Fruit fly (Drosophila melanogaster) whole organism, prepupa: Measurements from ENCODE around the gene HERC2.

Experiments
- Blimp-1 ChIP-seq: fragments of 200-800 bp; sonication (Bioruptor generic); optimal IDR thresholded peaks from 3 replicates; lab custom pipeline; 2017; ENCODE audit warnings: missing biosample characterization, missing genetic modification characterization, mild to moderate bottlenecking, moderate library complexity, missing genetic modification reagents
- CG11902 ChIP-seq: fragments of 200-800 bp; sonication (Bioruptor generic); optimal IDR thresholded peaks from 3 replicates; lab custom pipeline; 2016; ENCODE audit warnings: missing biosample characterization, missing genetic modification characterization
- CG15336 ChIP-seq: fragments of 200-800 bp; sonication (Bioruptor generic); IDR thresholded peaks from 2 replicates; pipeline ENCODE4 v1.3.6; 2022; ENCODE audit warnings: missing biosample characterization, missing genetic modification characterization
- CG1621 ChIP-seq: fragments of 200-800 bp; sonication (Bioruptor generic); optimal IDR thresholded peaks from 3 replicates; lab custom pipeline; 2018; ENCODE audit warnings: missing biosample characterization, mild to moderate bottlenecking, missing genetic modification characterization
- CG16779 ChIP-seq: fragments of 200-800 bp; sonication (Bioruptor generic); optimal IDR thresholded peaks from 3 replicates; lab custom pipeline; 2017; ENCODE audit warnings: missing biosample characterization, mild to moderate bottlenecking, missing genetic modification characterization
- CG31627 ChIP-seq: fragments of 200-800 bp; sonication (Bioruptor generic); optimal IDR thresholded peaks from 3 replicates; lab custom pipeline; 2016; ENCODE audit warnings: missing biosample characterization, missing genetic modification characterization
- CG32006 ChIP-seq: fragments of 200-800 bp; sonication (Bioruptor generic); optimal IDR thresholded peaks from 3 replicates; lab custom pipeline; 2017; ENCODE audit warnings: missing biosample characterization, mild to moderate bottlenecking, missing genetic modification characterization
- CG34406 ChIP-seq: fragments of 200-800 bp; sonication (Bioruptor generic); optimal IDR thresholded peaks from 3 replicates; lab custom pipeline; 2016; ENCODE audit warnings: missing biosample characterization, missing genetic modification characterization
- CG3919 ChIP-seq: fragments of 200-800 bp; sonication (Bioruptor generic); optimal IDR thresholded peaks from 3 replicates; lab custom pipeline; 2016; ENCODE audit warnings: missing biosample characterization, missing genetic modification characterization
- CG4318 ChIP-seq: fragments of 200-800 bp; sonication (Bioruptor generic); optimal IDR thresholded peaks from 3 replicates; lab custom pipeline; 2017; ENCODE audit warnings: missing biosample characterization, mild to moderate bottlenecking, missing genetic modification characterization
- CG6163 ChIP-seq: fragments of 200-800 bp; sonication (Bioruptor generic); IDR thresholded peaks from 3 replicates; pipeline ENCODE4 v1.3.6; 2022; ENCODE audit warnings: missing biosample characterization, missing genetic modification characterization
- CG6276 ChIP-seq: fragments of 200-800 bp; sonication (Bioruptor generic); optimal IDR thresholded peaks from 2 replicates; lab custom pipeline; 2017; ENCODE audit warnings: missing biosample characterization, mild to moderate bottlenecking, missing genetic modification characterization
- CG6792 ChIP-seq: fragments of 200-800 bp; sonication (Bioruptor generic); optimal IDR thresholded peaks from 3 replicates; lab custom pipeline; 2016; ENCODE audit warnings: missing biosample characterization, missing genetic modification characterization
- CG6808 ChIP-seq: fragments of 200-800 bp; sonication (Bioruptor generic); optimal IDR thresholded peaks from 3 replicates; lab custom pipeline; 2017; ENCODE audit warnings: missing biosample characterization, missing genetic modification characterization, mild to moderate bottlenecking, moderate library complexity, missing genetic modification reagents
- CG6854 ChIP-seq: fragments of 200-800 bp; sonication (Bioruptor generic); optimal IDR thresholded peaks from 2 replicates; lab custom pipeline; 2017; ENCODE audit warnings: missing biosample characterization, mild to moderate bottlenecking, missing genetic modification characterization
- CG8319 ChIP-seq: fragments of 200-800 bp; sonication (Bioruptor generic); optimal IDR thresholded peaks from 3 replicates; lab custom pipeline; 2016; ENCODE audit warnings: missing biosample characterization, missing genetic modification characterization
- Eip78C ChIP-seq: fragments of 200-800 bp; sonication (Bioruptor generic); peaks from one replicate; lab custom pipeline; 2016; ENCODE audit warnings: missing biosample characterization, missing genetic modification characterization
- Eip93F ChIP-seq: fragments of 200-800 bp; sonication (Bioruptor generic); optimal IDR thresholded peaks from 2 replicates; lab custom pipeline; 2016; ENCODE audit warnings: missing biosample characterization, mild to moderate bottlenecking, missing genetic modification characterization
- Gug ChIP-seq: fragments of 200-800 bp; sonication (Bioruptor generic); IDR thresholded peaks from 2 replicates; pipeline ENCODE4 v1.3.6; 2022; ENCODE audit warnings: missing biosample characterization, missing genetic modification characterization
- Hr39 ChIP-seq: fragments of 200-800 bp; sonication (Bioruptor generic); optimal IDR thresholded peaks from 2 replicates; lab custom pipeline; 2016; ENCODE audit warnings: missing biosample characterization, missing genetic modification characterization
- Hr4 ChIP-seq: fragments of 200-800 bp; sonication (Bioruptor generic); optimal IDR thresholded peaks from 3 replicates; lab custom pipeline; 2016; ENCODE audit warnings: missing biosample characterization, missing genetic modification characterization
- Lpt ChIP-seq: fragments of 200-800 bp; sonication (Bioruptor generic); optimal IDR thresholded peaks from 3 replicates; lab custom pipeline; 2016; ENCODE audit warnings: missing biosample characterization, missing genetic modification characterization
- Met ChIP-seq: fragments of 200-800 bp; sonication (Bioruptor generic); optimal IDR thresholded peaks from 3 replicates; lab custom pipeline; 2016; ENCODE audit warnings: missing biosample characterization, missing genetic modification characterization
- OdsH ChIP-seq: fragments of 200-800 bp; sonication (Bioruptor generic); optimal IDR thresholded peaks from 3 replicates; lab custom pipeline; 2016; ENCODE audit warnings: missing biosample characterization, missing genetic modification characterization
- Smox ChIP-seq: fragments of 200-800 bp; sonication (Bioruptor generic); optimal IDR thresholded peaks from 3 replicates; lab custom pipeline; 2016; ENCODE audit warnings: missing biosample characterization, missing genetic modification characterization
- Sox14 ChIP-seq: fragments of 200-800 bp; sonication (Bioruptor generic); optimal IDR thresholded peaks from 3 replicates; lab custom pipeline; 2016; ENCODE audit warnings: missing biosample characterization, missing genetic modification characterization
- Sox15 ChIP-seq: fragments of 200-800 bp; sonication (Bioruptor generic); optimal IDR thresholded peaks from 3 replicates; lab custom pipeline; 2016; ENCODE audit warnings: missing biosample characterization, missing genetic modification characterization
- achi ChIP-seq: fragments of 200-800 bp; sonication (Bioruptor generic); optimal IDR thresholded peaks from 3 replicates; lab custom pipeline; 2016; ENCODE audit warnings: missing biosample characterization, missing genetic modification characterization
- cyc ChIP-seq: fragments of 200-800 bp; sonication (Bioruptor generic); optimal IDR thresholded peaks from 3 replicates; lab custom pipeline; 2016; ENCODE audit warnings: missing biosample characterization, missing genetic modification characterization
- dac ChIP-seq: fragments of 200-800 bp; sonication (Bioruptor generic); optimal IDR thresholded peaks from 2 replicates; lab custom pipeline; 2017; ENCODE audit warnings: missing biosample characterization, mild to moderate bottlenecking, missing genetic modification characterization
- dsx ChIP-seq: fragments of 200-800 bp; optimal IDR thresholded peaks from 3 replicates; lab custom pipeline; 2019; ENCODE audit warnings: missing biosample characterization, mild to moderate bottlenecking, missing genetic modification characterization, moderate library complexity; ENCODE audit not compliant: poor library complexity, severe bottlenecking
- eg ChIP-seq: fragments of 200-800 bp; sonication (Bioruptor generic); IDR thresholded peaks from 3 replicates; pipeline ENCODE4 v1.3.6; 2022; ENCODE audit warnings: missing biosample characterization, missing genetic modification characterization
- esn ChIP-seq: fragments of 200-800 bp; sonication (Bioruptor generic); optimal IDR thresholded peaks from 2 replicates; lab custom pipeline; 2016; ENCODE audit warnings: missing biosample characterization, mild to moderate bottlenecking, missing genetic modification characterization, moderate library complexity
- fd59A ChIP-seq: fragments of 200-800 bp; sonication (Bioruptor generic); optimal IDR thresholded peaks from 2 replicates; lab custom pipeline; 2017; ENCODE audit warnings: missing biosample characterization, mild to moderate bottlenecking, missing genetic modification characterization, missing genetic modification reagents
- lz ChIP-seq: fragments of 200-800 bp; sonication (Bioruptor generic); optimal IDR thresholded peaks from 3 replicates; lab custom pipeline; 2016; ENCODE audit warnings: missing biosample characterization, missing genetic modification characterization
- net ChIP-seq: fragments of 200-800 bp; sonication (Bioruptor generic); optimal IDR thresholded peaks from 3 replicates; lab custom pipeline; 2016; ENCODE audit warnings: missing biosample characterization, missing genetic modification characterization
- pdm3 ChIP-seq: fragments of 200-800 bp; sonication (Bioruptor generic); optimal IDR thresholded peaks from 3 replicates; lab custom pipeline; 2016; ENCODE audit warnings: missing biosample characterization, missing genetic modification characterization
- salr ChIP-seq, 2 experiments: fragments of 200-800 bp; sonication (Bioruptor generic); optimal IDR thresholded peaks; 3 replicates each; lab custom pipeline; 2016 to 2018; ENCODE audit warnings: missing biosample characterization in 2 of 2, missing genetic modification characterization in 2 of 2, mild to moderate bottlenecking in 1 of 2
- ss ChIP-seq, 2 experiments: fragments of 200-800 bp; sonication (Bioruptor generic); optimal IDR thresholded peaks; 2 replicates in 1 of 2; 3 replicates in 1 of 2; lab custom pipeline; 2017 to 2018; ENCODE audit warnings: mild to moderate bottlenecking in 2 of 2, missing biosample characterization in 2 of 2, missing genetic modification characterization in 2 of 2, moderate library complexity in 1 of 2
- svp ChIP-seq: fragments of 200-800 bp; sonication (Bioruptor generic); peaks from one replicate; lab custom pipeline; 2016; ENCODE audit warnings: missing biosample characterization, missing genetic modification characterization
- topi ChIP-seq: fragments of 200-800 bp; sonication (Bioruptor generic); optimal IDR thresholded peaks from 3 replicates; lab custom pipeline; 2016; ENCODE audit warnings: missing biosample characterization, missing genetic modification characterization

Gene HERC2

dm6 chrX:20429482-20430204 is 35.4 kb downstream of the HERC2 start, which contains the start of the genes CG11710 and mal (continued):
- TF ChIP-seq salr (GFP tag; optimal IDR thresholded peaks at IDR 0.05; lab: Kevin White, UChicago) (no peak), CG6163 (GFP tag; lab: Robert Waterston, UW) (peak; percentile 61; the same call in 1 of the 3 replicates), CG6854 (GFP tag; lab: Kevin White, UChicago) (peak; percentile 76), CG8319 (GFP tag; lab: Kevin White, UChicago) (peak; percentile 72), CG3919 (GFP tag; lab: Kevin White, UChicago) (peak; percentile 84), Smox (GFP tag; lab: Kevin White, UChicago) (peak; percentile 83), CG4318 (no peak), esn (GFP tag; lab: Kevin White, UChicago) (peak; percentile 89), Sox15 (GFP tag; lab: Kevin White, UChicago) (peak; percentile 74), CG1621 (peak; percentile 72), CG34406 (peak; percentile 73), Eip93F (GFP tag; lab: Kevin White, UChicago) (no peak), Lpt (GFP tag; lab: Kevin White, UChicago) (peak; percentile 65), Eip78C (peak; percentile 95)

dm6 chrX:20433345-20434332 is 39.4 kb downstream of the HERC2 start, which contains the start of gene CG1695:
Gene CG1695, plus strand, starts transcription at chrX:20433950.
- TF ChIP-seq CG6792 (GFP tag; lab: Kevin White, UChicago): peak; percentile 32
- TF ChIP-seq CG6808 (GFP tag; lab: Kevin White, UChicago): no peak
- peak; percentile 21 for TF ChIP-seq CG31627 (GFP tag; lab: Kevin White, UChicago)
- TF ChIP-seq esn (GFP tag; lab: Kevin White, UChicago): peak; percentile 18
- TF ChIP-seq Hr4: peak; percentile 8
- TF ChIP-seq Gug (GFP tag; lab: Robert Waterston, UW): no peak
- peak; percentile 20 for TF ChIP-seq Hr39
- TF ChIP-seq OdsH: peak; percentile 23
- TF ChIP-seq pdm3: peak; percentile 21
- TF ChIP-seq Met: peak; percentile 23
- no peak for TF ChIP-seq Sox14 (GFP tag; lab: Kevin White, UChicago)
- TF ChIP-seq svp (GFP tag; lab: Kevin White, UChicago): peak; percentile 69
- TF ChIP-seq achi (GFP tag; lab: Kevin White, UChicago): peak; percentile 4
- no peak for TF ChIP-seq net
- TF ChIP-seq topi: peak; percentile 16
- 0 out of 2 replicates have a peak, but pooled peaks have one; percentile 7 for TF ChIP-seq CG15336 (GFP tag; lab: Robert Waterston, UW)
- TF ChIP-seq fd59A: no peak
- TF ChIP-seq CG32006 (GFP tag; lab: Kevin White, UChicago): peak; percentile 43
- peak; percentile 69 for TF ChIP-seq Eip78C
- TF ChIP-seq lz (GFP tag; lab: Kevin White, UChicago): peak; percentile 5
- TF ChIP-seq Smox (GFP tag; lab: Kevin White, UChicago): no peak
- peak; percentile 37 for TF ChIP-seq cyc (GFP tag; lab: Kevin White, UChicago)
- TF ChIP-seq, all 60 proteins: peak for 16

- TF ChIP-seq CG11902 (no peak), Eip78C (peak; percentile 59)
These were observed 40.3 kb downstream of the HERC2 start for dm6 chrX:20434534-20434933.

dm6 chrX:20436866-20437265 is 42.7 kb downstream of the HERC2 start:
- TF ChIP-seq CG32006 (GFP tag; lab: Kevin White, UChicago): no peak
- TF ChIP-seq CG16779 (tag; lab: Kevin White, UChicago): no peak
- no peak for TF ChIP-seq eg (GFP tag; lab: Robert Waterston, UW)
- TF ChIP-seq CG3919 (GFP tag; lab: Kevin White, UChicago): no peak
- TF ChIP-seq CG34406: no peak
- TF ChIP-seq dac (GFP tag; lab: Kevin White, UChicago): no peak
- TF ChIP-seq cyc (GFP tag; lab: Kevin White, UChicago): no peak
- no peak for TF ChIP-seq Eip93F (GFP tag; lab: Kevin White, UChicago)
- no peak for TF ChIP-seq net
- TF ChIP-seq dsx (GFP tag; lab: Kevin White, UChicago): no peak
- no peak for TF ChIP-seq ss (GFP tag; optimal IDR thresholded peaks at IDR 0.05; lab: Kevin White, UChicago)
- no peak for TF ChIP-seq Gug (GFP tag; lab: Robert Waterston, UW)
- TF ChIP-seq CG6276: no peak
- no peak for TF ChIP-seq CG15336 (GFP tag; lab: Robert Waterston, UW)
- TF ChIP-seq Blimp-1 (GFP tag; lab: Kevin White, UChicago): no peak
